Worm (Caenorhabditis elegans): ENCODE results near the gene F59A6.4.

ce11 chrII:5032669-5033068 lies 27.8 kb downstream of the F59A6.4 start:
- TF ChIP-seq ama-1 (optimal IDR thresholded peaks at IDR 0.05): peak; percentile 74
- TF ChIP-seq scrt-1 (GFP tag; IDR thresholded peaks at IDR 0.05): peak; percentile 95
